Worm (Caenorhabditis elegans): ENCODE results near the gene fbxb-74.
A peak's percentile ranks its signal among the peaks of the same experiment; 100 is the strongest.

Gene fbxb-74

ce11 chrIV:4469770-4470709, 30.9 kb upstream of the fbxb-74 start:
- TF ChIP-seq nhr-20 (tag; optimal IDR thresholded peaks at IDR 0.05), result peak; percentile 72
- TF ChIP-seq ztf-11 (tag; optimal IDR thresholded peaks at IDR 0.05), result no peak
- TF ChIP-seq pag-3 (tag; optimal IDR thresholded peaks at IDR 0.05; ENCODE audit: borderline replicate concordance, insufficient read depth), result no peak
- peak; percentile 94 for TF ChIP-seq lin-14 (GFP tag; optimal IDR thresholded peaks at IDR 0.05)
- peak; percentile 69 for TF ChIP-seq unc-86 (tag; optimal IDR thresholded peaks at IDR 0.05)
- TF ChIP-seq sox-4 (tag; optimal IDR thresholded peaks at IDR 0.05), result peak; percentile 47
- peak; percentile 80 for TF ChIP-seq ceh-88 (GFP tag; IDR thresholded peaks at IDR 0.05)
- no peak for TF ChIP-seq aly-2 (tag; optimal IDR thresholded peaks at IDR 0.05)
- TF ChIP-seq pax-3 (tag; optimal IDR thresholded peaks at IDR 0.05), result peak; percentile 68
- TF ChIP-seq ets-5 (GFP tag; IDR thresholded peaks at IDR 0.05), result no peak
- TF ChIP-seq ama-1 (optimal IDR thresholded peaks at IDR 0.05), result peak; percentile 56
- TF ChIP-seq lsy-2 (tag; optimal IDR thresholded peaks at IDR 0.05), result peak; percentile 61 to 86
- no peak for TF ChIP-seq sup-37 (GFP tag; optimal IDR thresholded peaks at IDR 0.05)
- no peak for TF ChIP-seq nhr-28 (tag; optimal IDR thresholded peaks at IDR 0.05)
- TF ChIP-seq grh-1 (GFP tag; IDR thresholded peaks at IDR 0.05), result no peak
- peak; percentile 71 for TF ChIP-seq nhr-85 (tag)
- no peak for TF ChIP-seq nhr-84 (tag; optimal IDR thresholded peaks at IDR 0.05)
- no peak for TF ChIP-seq ceh-8 (GFP tag; optimal IDR thresholded peaks at IDR 0.05)
- no peak for TF ChIP-seq fos-1 (tag; optimal IDR thresholded peaks at IDR 0.05)
- TF ChIP-seq skn-1 (tag; optimal IDR thresholded peaks at IDR 0.05), result peak; percentile 12
- TF ChIP-seq unc-98 (GFP tag; IDR thresholded peaks at IDR 0.05), result 0 out of 2 replicates have a peak, but pooled peaks have one; percentile 26
- TF ChIP-seq nhr-19 (GFP tag; conservative IDR thresholded peaks at IDR 0.05), result peak; percentile 79
- TF ChIP-seq efl-1 (optimal IDR thresholded peaks at IDR 0.05), result peak; percentile 27 to 46
- TF ChIP-seq efl-1 (GFP tag; optimal IDR thresholded peaks at IDR 0.05 in 1 of 2), result peak; percentile 40 to 92
- TF ChIP-seq nhr-90 (tag; optimal IDR thresholded peaks at IDR 0.05; ENCODE audit: poor library complexity), result peak; percentile 44
- no peak for TF ChIP-seq ceh-90 (tag; optimal IDR thresholded peaks at IDR 0.05)
- peak; percentile 31 for TF ChIP-seq snpc-4 (tag; optimal IDR thresholded peaks at IDR 0.05)
- no peak for TF ChIP-seq hpl-2 (GFP tag; optimal IDR thresholded peaks at IDR 0.05)
- peak; percentile 72 for TF ChIP-seq nhr-47 (tag; optimal IDR thresholded peaks at IDR 0.05)
- no peak for TF ChIP-seq unc-30 (tag; optimal IDR thresholded peaks at IDR 0.05)
- TF ChIP-seq unc-130 (tag; optimal IDR thresholded peaks at IDR 0.05), result no peak
- no peak for TF ChIP-seq hlh-17 (GFP tag; optimal IDR thresholded peaks at IDR 0.05; ENCODE audit: borderline replicate concordance)
- TF ChIP-seq isw-1 (GFP tag; IDR thresholded peaks at IDR 0.05), result peak; percentile 41
- no peak for TF ChIP-seq egl-27 (tag; optimal IDR thresholded peaks at IDR 0.05)
- no peak for TF ChIP-seq lin-15B (tag; optimal IDR thresholded peaks at IDR 0.05)
- TF ChIP-seq mab-9 (GFP tag; IDR thresholded peaks at IDR 0.05), result no peak
- TF ChIP-seq zag-1 (tag; optimal IDR thresholded peaks at IDR 0.05), result no peak
- TF ChIP-seq zip-4 (GFP tag; optimal IDR thresholded peaks at IDR 0.05), result peak; percentile 36
- no peak for TF ChIP-seq nhr-237 (tag; optimal IDR thresholded peaks at IDR 0.05)
- TF ChIP-seq elt-3 (tag; optimal IDR thresholded peaks at IDR 0.05), result no peak
- peak; percentile 65 for TF ChIP-seq egl-13 (tag; optimal IDR thresholded peaks at IDR 0.05)
- no peak for TF ChIP-seq Y116A8C.19 (tag; optimal IDR thresholded peaks at IDR 0.05; ENCODE audit: borderline replicate concordance)
- TF ChIP-seq aha-1 (tag; optimal IDR thresholded peaks at IDR 0.05), result no peak
- peak; percentile 75 for TF ChIP-seq lin-13 (GFP tag; optimal IDR thresholded peaks at IDR 0.05)
- no peak for TF ChIP-seq nhr-12 (tag; optimal IDR thresholded peaks at IDR 0.05)
- no peak for TF ChIP-seq pqm-1 (tag; optimal IDR thresholded peaks at IDR 0.05)
- no peak for TF ChIP-seq C34B4.2 (tag; optimal IDR thresholded peaks at IDR 0.05)
- TF ChIP-seq alr-1 (tag; optimal IDR thresholded peaks at IDR 0.05; ENCODE audit: borderline replicate concordance), result no peak
- no peak for TF ChIP-seq nhr-77 (tag; optimal IDR thresholded peaks at IDR 0.05)
- TF ChIP-seq vab-15 (tag; optimal IDR thresholded peaks at IDR 0.05), result no peak
- no peak for TF ChIP-seq efl-3 (GFP tag; optimal IDR thresholded peaks at IDR 0.05)

Measured in whole organism, L1 larva.